Worm (Caenorhabditis elegans): Measurements from ENCODE around the gene oac-2.

DNA sequence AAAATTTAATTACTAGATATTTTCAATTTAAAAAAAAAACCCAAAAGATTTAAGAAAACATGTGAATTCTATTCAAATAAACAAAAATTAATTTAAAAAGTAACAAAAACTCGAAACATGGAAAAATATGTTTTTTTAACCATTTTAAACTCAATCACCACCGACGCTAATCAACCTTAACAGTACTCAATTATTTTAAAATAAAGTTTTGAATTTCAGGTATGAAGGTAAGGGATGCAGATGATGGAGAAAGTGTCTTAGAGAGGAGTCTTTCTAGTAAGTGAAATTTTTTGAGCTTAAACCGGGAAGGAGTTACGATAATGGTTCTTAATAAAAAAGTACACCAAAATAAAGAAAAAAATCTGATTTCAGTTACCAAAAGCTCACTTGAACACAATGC is 11.4 kb downstream of the oac-2 start, which contains the start of gene slc-28.1:
- TF ChIP-seq skn-1 (tag; optimal IDR thresholded peaks at IDR 0.05) (no peak), nhr-11 (tag; optimal IDR thresholded peaks at IDR 0.05) (no peak), lin-39 (tag; optimal IDR thresholded peaks at IDR 0.05) (no peak), zag-1 (tag; optimal IDR thresholded peaks at IDR 0.05) (no peak), nhr-25 (tag; optimal IDR thresholded peaks at IDR 0.05) (no peak), alr-1 (tag; optimal IDR thresholded peaks at IDR 0.05) (no peak), lin-13 (GFP tag; optimal IDR thresholded peaks at IDR 0.05) (no peak), mbf-1 (tag; optimal IDR thresholded peaks at IDR 0.05) (no peak), snpc-4 (tag; optimal IDR thresholded peaks at IDR 0.05) (no peak), nhr-12 (tag; optimal IDR thresholded peaks at IDR 0.05) (no peak), fos-1 (tag; optimal IDR thresholded peaks at IDR 0.05) (no peak), nhr-21 (tag; optimal IDR thresholded peaks at IDR 0.05) (no peak), aly-2 (tag; optimal IDR thresholded peaks at IDR 0.05) (no peak), unc-39 (tag; optimal IDR thresholded peaks at IDR 0.05) (no peak)

All from whole organism, L2 larva.